Fruit fly (Drosophila melanogaster): Measurements from ENCODE around the gene CG11755.

CG11755 gene

DNA sequence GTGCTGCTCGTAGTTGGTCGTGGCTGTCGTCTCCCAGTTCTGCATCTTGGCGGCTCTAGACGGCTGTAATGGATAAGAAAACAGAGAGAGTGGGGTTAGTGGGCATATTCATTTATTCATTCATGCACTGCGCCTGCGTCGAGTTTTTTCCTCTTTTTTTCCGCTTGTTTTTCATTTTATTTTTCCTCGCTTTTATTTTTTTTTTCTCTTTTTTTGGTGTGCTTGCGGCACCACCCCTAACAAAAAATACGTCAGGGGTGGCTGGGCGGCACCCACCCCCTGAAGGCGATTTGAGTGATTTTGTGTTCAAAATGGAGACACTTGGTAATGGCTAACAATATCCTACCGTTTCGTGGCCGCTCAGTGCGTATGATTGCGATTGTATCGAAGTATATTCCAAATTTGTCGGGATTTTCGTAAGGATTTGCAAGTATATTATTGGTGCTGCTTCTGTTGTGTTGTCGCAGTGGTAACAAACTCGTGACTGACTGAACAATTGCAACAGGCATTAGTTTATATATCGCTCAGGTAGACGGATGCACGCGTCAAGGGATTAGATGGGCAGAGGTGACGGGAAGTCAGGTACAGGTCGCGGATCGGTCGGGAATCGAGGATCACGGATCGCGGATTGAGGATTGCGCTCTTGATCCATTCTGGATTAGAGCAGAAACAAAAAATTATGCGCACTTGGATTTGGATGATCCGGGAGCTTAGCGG lies 17.6 kb downstream of the CG11755 start (continued):
- TF ChIP-seq abd-A (tag; optimal IDR thresholded peaks at IDR 0.05) (no peak), sob (GFP tag; IDR thresholded peaks at IDR 0.05) (no peak; the same call in 1 of the 2 replicates), CG2875 (GFP tag; optimal IDR thresholded peaks at IDR 0.05) (no peak), sna (GFP tag; IDR thresholded peaks at IDR 0.05; ENCODE audit: partially characterized antibody) (no peak), ara (GFP tag; IDR thresholded peaks at IDR 0.05) (no peak), CG14710 (tag; optimal IDR thresholded peaks at IDR 0.05) (no peak), CG15514 (GFP tag; optimal IDR thresholded peaks at IDR 0.05) (peak; percentile 70), zf30C (GFP tag; optimal IDR thresholded peaks at IDR 0.05) (no peak), Nf-YA (GFP tag; IDR thresholded peaks at IDR 0.05) (no peak), ranshi (GFP tag; IDR thresholded peaks at IDR 0.05) (no peak), CG10209 (GFP tag; optimal IDR thresholded peaks at IDR 0.05) (no peak), sens (GFP tag) (no peak), stwl (tag; optimal IDR thresholded peaks at IDR 0.05) (no peak), CG15696 (tag; optimal IDR thresholded peaks at IDR 0.05) (no peak), prd (optimal IDR thresholded peaks at IDR 0.05) (no peak), prd (GFP tag; IDR thresholded peaks at IDR 0.05) (no peak), cato (GFP tag; optimal IDR thresholded peaks at IDR 0.05; ENCODE audit: borderline replicate concordance) (no peak), CG2116 (GFP tag; optimal IDR thresholded peaks at IDR 0.05) (no peak), CG7839 (tag; optimal IDR thresholded peaks at IDR 0.05) (no peak), nmo (GFP tag; optimal IDR thresholded peaks at IDR 0.05) (no peak), CG31365 (tag; optimal IDR thresholded peaks at IDR 0.05) (no peak), CG12659 (GFP tag; optimal IDR thresholded peaks at IDR 0.05) (no peak), CG13775 (GFP tag; optimal IDR thresholded peaks at IDR 0.05) (peak; percentile 17), HmgZ (tag; optimal IDR thresholded peaks at IDR 0.05) (no peak), CTCF (GFP tag; optimal IDR thresholded peaks at IDR 0.05) (no peak), sug (tag; optimal IDR thresholded peaks at IDR 0.05) (no peak), bcd (GFP tag; optimal IDR thresholded peaks at IDR 0.05) (no peak), schlank (tag; optimal IDR thresholded peaks at IDR 0.05) (peak; percentile 55), CG17359 (tag; optimal IDR thresholded peaks at IDR 0.05) (peak; percentile 84), Bteb2 (GFP tag; optimal IDR thresholded peaks at IDR 0.05) (no peak), sens-2 (GFP tag; IDR thresholded peaks at IDR 0.05) (0 out of 2 replicates have a peak, but pooled peaks have one; percentile 17), MTF-1 (GFP tag; optimal IDR thresholded peaks at IDR 0.05; ENCODE audit: borderline replicate concordance) (peak; percentile 9), tin (GFP tag; optimal IDR thresholded peaks at IDR 0.05) (no peak), salm (tag; optimal IDR thresholded peaks at IDR 0.05) (no peak), Dfd (GFP tag; optimal IDR thresholded peaks at IDR 0.05) (no peak), CG12236 (GFP tag; optimal IDR thresholded peaks at IDR 0.05) (no peak), CG11456 (GFP tag; IDR thresholded peaks at IDR 0.05) (no peak), CG12942 (GFP tag; optimal IDR thresholded peaks at IDR 0.05) (no peak), CG10959 (GFP tag; IDR thresholded peaks at IDR 0.05) (no peak), ind (GFP tag; optimal IDR thresholded peaks at IDR 0.05) (no peak), Max (GFP tag; optimal IDR thresholded peaks at IDR 0.05) (no peak), NC2α (GFP tag; optimal IDR thresholded peaks at IDR 0.05) (no peak), unc-4 (GFP tag; IDR thresholded peaks at IDR 0.05; ENCODE audit: partially characterized antibody) (no peak), ase (GFP tag; IDR thresholded peaks at IDR 0.05) (no peak), Fer2 (tag; optimal IDR thresholded peaks at IDR 0.05) (peak; percentile 30), CG15479 (GFP tag; optimal IDR thresholded peaks at IDR 0.05) (peak; percentile 58), CG16779 (GFP tag; IDR thresholded peaks at IDR 0.05) (no peak), Nf-YB (GFP tag; optimal IDR thresholded peaks at IDR 0.05) (peak; percentile 66), jing (GFP tag; optimal IDR thresholded peaks at IDR 0.05) (no peak), Oaz (GFP tag; IDR thresholded peaks at IDR 0.05) (0 out of 2 replicates have a peak, but pooled peaks have one; percentile 18)

Measured in whole organism, embryonic.